Fruit fly (Drosophila melanogaster): ENCODE data around the gene Prosbeta2.

- no peak for TF ChIP-seq CG11617 (GFP tag; optimal IDR thresholded peaks at IDR 0.05)
- no peak for TF ChIP-seq CG1620 (GFP tag; optimal IDR thresholded peaks at IDR 0.05)
- no peak for TF ChIP-seq CG33017 (tag; optimal IDR thresholded peaks at IDR 0.05)
- no peak for TF ChIP-seq CG7101 (tag; optimal IDR thresholded peaks at IDR 0.05)
- TF ChIP-seq CG5204 (GFP tag; optimal IDR thresholded peaks at IDR 0.05): no peak
- TF ChIP-seq tj (GFP tag; optimal IDR thresholded peaks at IDR 0.05): no peak
- no peak for TF ChIP-seq Hr96 (GFP tag; optimal IDR thresholded peaks at IDR 0.05)
Observed at dm6 chr3L:14960549-14960948, 39.2 kb upstream of the Prosbeta2 start.

All from whole organism, adult.